Fruit fly (Drosophila melanogaster) whole organism, embryonic: ENCODE results near the gene CG34028.

Experiments
- CG15011 ChIP-seq: fragments of 200-800 bp; sonication (Bioruptor generic); optimal IDR thresholded peaks from 3 replicates; lab custom pipeline; 2018; ENCODE audit warnings: missing biosample characterization, mild to moderate bottlenecking, missing genetic modification characterization
- CG17361 ChIP-seq: fragments of 200-800 bp; sonication (Bioruptor generic); IDR thresholded peaks from 3 replicates; pipeline ENCODE4 v1.3.6; 2022; ENCODE audit warnings: missing biosample characterization, missing genetic modification characterization
- CG2875 ChIP-seq: fragments of 200-800 bp; sonication (Bioruptor generic); optimal IDR thresholded peaks from 2 replicates; lab custom pipeline; 2017; ENCODE audit warnings: missing biosample characterization, mild to moderate bottlenecking, missing genetic modification characterization, missing genetic modification reagents
- CG34422 ChIP-seq: fragments of 200-800 bp; sonication (Bioruptor generic); IDR thresholded peaks from 3 replicates; pipeline ENCODE4 v1.3.6; 2022; ENCODE audit warnings: missing biosample characterization, missing genetic modification characterization

- no peak for TF ChIP-seq CG15011 (GFP tag; lab: Kevin White, UChicago)
- TF ChIP-seq CG34422: no peak
- no peak for TF ChIP-seq CG2875 (GFP tag; lab: Kevin White, UChicago)
- TF ChIP-seq CG17361 (GFP tag; lab: Robert Waterston, UW): 0 out of 3 replicates have a peak, but pooled peaks have one; percentile 11
Measured at dm6 chrX:9466150-9466549, 45.2 kb upstream of the CG34028 start.
